Worm (Caenorhabditis elegans): ENCODE data around the gene pdf-1.

- TF ChIP-seq cog-1 (tag; optimal IDR thresholded peaks at IDR 0.05) = no peak
- no peak for TF ChIP-seq med-1 (GFP tag; optimal IDR thresholded peaks at IDR 0.05; ENCODE audit: insufficient read depth)
- TF ChIP-seq T22C8.4 (GFP tag; IDR thresholded peaks at IDR 0.05) = no peak
- no peak for TF ChIP-seq flt-1 (GFP tag; IDR thresholded peaks at IDR 0.05)
Observed at ce11 chrIII:6873724-6874123, 38.6 kb downstream of the pdf-1 start.
